Worm (Caenorhabditis elegans) whole organism, young adult: ENCODE measurements around the gene kel-1.

Experiments used
- T07F8.4 ChIP-seq: sonication (generic microtip); optimal IDR thresholded peaks from 2 replicates; lab custom pipeline; 2016; ENCODE audit warnings: mild to moderate bottlenecking, missing genetic modification characterization, moderate library complexity, missing compliant biosample characterization
- cebp-1 ChIP-seq, 2 experiments: fragments of 200-800 bp in 1 of 2; sonication (Bioruptor generic) in 1 of 2; sonication (generic microtip) in 1 of 2; IDR thresholded peaks in 1 of 2; optimal IDR thresholded peaks in 1 of 2; 2 replicates each; pipeline versions ENCODE4 v1.3.6 to Lab custom; 2017 to 2022; ENCODE audit warnings: missing compliant biosample characterization in 2 of 2, missing genetic modification characterization in 2 of 2, mild to moderate bottlenecking in 1 of 2, missing genetic modification reagents in 1 of 2, moderate library complexity in 1 of 2
- dox-1 ChIP-seq: fragments of 200-800 bp; sonication (Bioruptor generic); IDR thresholded peaks from 2 replicates; pipeline ENCODE4 v1.3.6; 2022; ENCODE audit warnings: missing genetic modification reagents, missing genetic modification characterization, missing compliant biosample characterization
- dpl-1 ChIP-seq: fragments of 150-350 bp; optimal IDR thresholded peaks from 2 replicates; lab custom pipeline; 2014; ENCODE audit warnings: missing biosample characterization, missing genetic modification reagents, missing genetic modification characterization
- egl-18 ChIP-seq: fragments of 200-800 bp; sonication (Bioruptor generic); IDR thresholded peaks from 2 replicates; pipeline ENCODE4 v1.3.6; 2022; ENCODE audit warnings: missing genetic modification reagents, missing genetic modification characterization, missing compliant biosample characterization
- madf-6 ChIP-seq: fragments of 200-800 bp; sonication (Bioruptor generic); IDR thresholded peaks from 2 replicates; pipeline ENCODE4 v1.3.6; 2022; ENCODE audit warnings: missing genetic modification reagents, missing genetic modification characterization, missing compliant biosample characterization
- mcd-1 ChIP-seq: fragments of 200-800 bp; sonication (Bioruptor generic); IDR thresholded peaks from 2 replicates; pipeline ENCODE4 v1.3.6; 2022; ENCODE audit warnings: missing genetic modification reagents, missing genetic modification characterization, missing compliant biosample characterization
- nfya-1 ChIP-seq: sonication (generic microtip); optimal IDR thresholded peaks from 2 replicates; lab custom pipeline; 2017; ENCODE audit warnings: antibody characterized with exemption, missing compliant biosample characterization, missing genetic modification characterization, borderline replicate concordance; ENCODE audit not compliant: insufficient read depth
- nhr-120 ChIP-seq: fragments of 200-800 bp; sonication (Bioruptor generic); IDR thresholded peaks from 2 replicates; pipeline ENCODE4 v1.3.6; 2022; ENCODE audit warnings: missing genetic modification characterization, missing compliant biosample characterization
- unc-130 ChIP-seq: sonication (generic microtip); optimal IDR thresholded peaks from 2 replicates; lab custom pipeline; 2016; ENCODE audit warnings: missing genetic modification reagents, missing genetic modification characterization, missing compliant biosample characterization
- unc-62 ChIP-seq: fragments of 150-350 bp; optimal IDR thresholded peaks from 2 replicates; lab custom pipeline; 2014; ENCODE audit warnings: missing biosample characterization, missing genetic modification reagents, missing genetic modification characterization
- ztf-18 ChIP-seq: sonication (generic microtip); optimal IDR thresholded peaks from 2 replicates; lab custom pipeline; 2016; ENCODE audit warnings: missing genotype, mild to moderate bottlenecking, missing genetic modification characterization, missing compliant biosample characterization

- no peak for TF ChIP-seq T07F8.4 (tag; lab: Kevin White, UChicago)
- no peak for TF ChIP-seq nfya-1 (tag; lab: Kevin White, UChicago)
- no peak for TF ChIP-seq unc-62
- no peak for TF ChIP-seq cebp-1 (GFP tag; IDR thresholded peaks at IDR 0.05; lab: Robert Waterston, UW)
- no peak for TF ChIP-seq cebp-1 (tag; optimal IDR thresholded peaks at IDR 0.05; lab: Kevin White, UChicago)
- TF ChIP-seq ztf-18: no peak
- no peak for TF ChIP-seq nhr-120 (GFP tag; lab: Robert Waterston, UW)
- no peak for TF ChIP-seq mcd-1 (GFP tag; lab: Robert Waterston, UW)
- no peak for TF ChIP-seq egl-18 (GFP tag; lab: Robert Waterston, UW)
- no peak for TF ChIP-seq dpl-1
- no peak for TF ChIP-seq dox-1 (GFP tag; lab: Robert Waterston, UW)
- TF ChIP-seq madf-6 (GFP tag; lab: Robert Waterston, UW): no peak
- TF ChIP-seq unc-130 (GFP tag; lab: Kevin White, UChicago): no peak
These were observed 42.4 kb upstream of the kel-1 start, which contains the start of gene ghi-1 for ce11 chrII:11646276-11646797.
